Worm (Caenorhabditis elegans) whole organism, young adult: ENCODE measurements around the gene aakg-3.

Experiments used
- F10E7.11 ChIP-seq: sonication (generic microtip); optimal IDR thresholded peaks from 2 replicates; lab custom pipeline; 2017; ENCODE audit warnings: mild to moderate bottlenecking, missing genetic modification characterization, moderate library complexity, missing compliant biosample characterization
- F39B2.1 ChIP-seq: fragments of 200-800 bp; sonication (Bioruptor generic); IDR thresholded peaks from 2 replicates; pipeline ENCODE4 v1.3.6; 2022; ENCODE audit warnings: missing genetic modification reagents, missing genetic modification characterization, missing compliant biosample characterization
- bed-1 ChIP-seq: fragments of 200-800 bp; sonication (Bioruptor generic); IDR thresholded peaks from 2 replicates; pipeline ENCODE4 v1.3.6; 2022; ENCODE audit warnings: missing genetic modification reagents, missing genetic modification characterization, missing compliant biosample characterization
- dpff-1 ChIP-seq: sonication (generic microtip); optimal IDR thresholded peaks from 2 replicates; lab custom pipeline; 2017; ENCODE audit warnings: mild to moderate bottlenecking, missing genetic modification characterization, missing compliant biosample characterization
- ets-4 ChIP-seq: fragments of 200-800 bp; sonication (Bioruptor generic); optimal IDR thresholded peaks from 2 replicates; lab custom pipeline; 2018; ENCODE audit warnings: mild to moderate bottlenecking, missing genetic modification characterization, missing compliant biosample characterization
- hlh-12 ChIP-seq: sonication (generic microtip); optimal IDR thresholded peaks from 2 replicates; lab custom pipeline; 2016; ENCODE audit warnings: missing genetic modification characterization, missing compliant biosample characterization
- hrde-1 ChIP-seq: sonication (generic microtip); optimal IDR thresholded peaks from 2 replicates; lab custom pipeline; 2016; ENCODE audit warnings: missing genetic modification characterization, mild to moderate bottlenecking, missing compliant biosample characterization, moderate library complexity, missing genotype, missing genetic modification reagents, borderline replicate concordance
- let-526 ChIP-seq: fragments of 200-800 bp; sonication (Bioruptor generic); IDR thresholded peaks from 2 replicates; pipeline ENCODE4 v1.3.6; 2022; ENCODE audit warnings: missing genetic modification reagents, missing genetic modification characterization, missing compliant biosample characterization
- nfya-1 ChIP-seq: sonication (generic microtip); optimal IDR thresholded peaks from 2 replicates; lab custom pipeline; 2017; ENCODE audit warnings: antibody characterized with exemption, missing compliant biosample characterization, missing genetic modification characterization, borderline replicate concordance; ENCODE audit not compliant: insufficient read depth
- pha-4 ChIP-seq: fragments of 150-350 bp; sonication (generic microtip); optimal IDR thresholded peaks from 2 replicates; lab custom pipeline; 2014; ENCODE audit warnings: missing biosample characterization, missing genetic modification reagents, missing genetic modification characterization
- snpc-1.3 ChIP-seq: sonication (generic microtip); optimal IDR thresholded peaks from 2 replicates; lab custom pipeline; 2017; ENCODE audit warnings: missing genetic modification characterization, mild to moderate bottlenecking, missing compliant biosample characterization, antibody characterized with exemption, moderate library complexity, missing genotype, missing genetic modification reagents; ENCODE audit not compliant: insufficient read depth
- unc-62 ChIP-seq: fragments of 150-350 bp; optimal IDR thresholded peaks from 2 replicates; lab custom pipeline; 2014; ENCODE audit warnings: missing biosample characterization, missing genetic modification reagents, missing genetic modification characterization

ce11 chrX:3024637-3025113 is 48.4 kb downstream of the aakg-3 start, which contains the start of gene aqp-7:
- TF ChIP-seq pha-4 (tag; lab: Kevin White, UChicago) (no peak), F39B2.1 (GFP tag; lab: Robert Waterston, UW) (no peak), dpff-1 (tag; lab: Kevin White, UChicago) (no peak), hlh-12 (no peak), snpc-1.3 (tag; lab: Kevin White, UChicago) (no peak), let-526 (no peak), F10E7.11 (no peak), hrde-1 (tag; lab: Kevin White, UChicago) (no peak), bed-1 (GFP tag; lab: Robert Waterston, UW) (no peak), unc-62 (no peak), nfya-1 (tag; lab: Kevin White, UChicago) (no peak), ets-4 (GFP tag; lab: Kevin White, UChicago) (no peak)
